Fruit fly (Drosophila melanogaster) whole organism, prepupa: Measurements from ENCODE around the gene Or65c.

Source experiments
- Blimp-1 ChIP-seq: fragments of 200-800 bp; sonication (Bioruptor generic); optimal IDR thresholded peaks from 3 replicates; lab custom pipeline; 2017; ENCODE audit warnings: missing biosample characterization, missing genetic modification characterization, mild to moderate bottlenecking, moderate library complexity, missing genetic modification reagents
- CG10631 ChIP-seq: fragments of 200-800 bp; sonication (Bioruptor generic); optimal IDR thresholded peaks from 2 replicates; lab custom pipeline; 2016; ENCODE audit warnings: missing biosample characterization, missing genetic modification characterization
- CG10669 ChIP-seq: fragments of 200-800 bp; sonication (Bioruptor generic); optimal IDR thresholded peaks from 3 replicates; lab custom pipeline; 2018; ENCODE audit warnings: missing biosample characterization, mild to moderate bottlenecking, missing genetic modification characterization, moderate library complexity
- CG11294 ChIP-seq: fragments of 200-800 bp; sonication (Bioruptor generic); IDR thresholded peaks from 2 replicates; pipeline ENCODE4 v1.3.6; 2022; ENCODE audit warnings: missing biosample characterization, missing genetic modification characterization
- CG11762 ChIP-seq: fragments of 200-800 bp; sonication (Bioruptor generic); optimal IDR thresholded peaks from 3 replicates; lab custom pipeline; 2016; ENCODE audit warnings: missing biosample characterization, missing genetic modification characterization; ENCODE audit not compliant: insufficient read depth
- CG11902 ChIP-seq: fragments of 200-800 bp; sonication (Bioruptor generic); optimal IDR thresholded peaks from 3 replicates; lab custom pipeline; 2016; ENCODE audit warnings: missing biosample characterization, missing genetic modification characterization
- CG15336 ChIP-seq: fragments of 200-800 bp; sonication (Bioruptor generic); IDR thresholded peaks from 2 replicates; pipeline ENCODE4 v1.3.6; 2022; ENCODE audit warnings: missing biosample characterization, missing genetic modification characterization
- CG1621 ChIP-seq: fragments of 200-800 bp; sonication (Bioruptor generic); optimal IDR thresholded peaks from 3 replicates; lab custom pipeline; 2018; ENCODE audit warnings: missing biosample characterization, mild to moderate bottlenecking, missing genetic modification characterization
- CG16779 ChIP-seq: fragments of 200-800 bp; sonication (Bioruptor generic); optimal IDR thresholded peaks from 3 replicates; lab custom pipeline; 2017; ENCODE audit warnings: missing biosample characterization, mild to moderate bottlenecking, missing genetic modification characterization
- CG3032 ChIP-seq: fragments of 200-800 bp; optimal IDR thresholded peaks from 2 replicates; lab custom pipeline; 2019; ENCODE audit warnings: missing biosample characterization, mild to moderate bottlenecking, missing genetic modification characterization, moderate library complexity
- CG32006 ChIP-seq: fragments of 200-800 bp; sonication (Bioruptor generic); optimal IDR thresholded peaks from 3 replicates; lab custom pipeline; 2017; ENCODE audit warnings: missing biosample characterization, mild to moderate bottlenecking, missing genetic modification characterization
- CG34406 ChIP-seq: fragments of 200-800 bp; sonication (Bioruptor generic); optimal IDR thresholded peaks from 3 replicates; lab custom pipeline; 2016; ENCODE audit warnings: missing biosample characterization, missing genetic modification characterization
- CG3919 ChIP-seq: fragments of 200-800 bp; sonication (Bioruptor generic); optimal IDR thresholded peaks from 3 replicates; lab custom pipeline; 2016; ENCODE audit warnings: missing biosample characterization, missing genetic modification characterization
- CG4318 ChIP-seq: fragments of 200-800 bp; sonication (Bioruptor generic); optimal IDR thresholded peaks from 3 replicates; lab custom pipeline; 2017; ENCODE audit warnings: missing biosample characterization, mild to moderate bottlenecking, missing genetic modification characterization
- CG6163 ChIP-seq: fragments of 200-800 bp; sonication (Bioruptor generic); IDR thresholded peaks from 3 replicates; pipeline ENCODE4 v1.3.6; 2022; ENCODE audit warnings: missing biosample characterization, missing genetic modification characterization
- CG6792 ChIP-seq: fragments of 200-800 bp; sonication (Bioruptor generic); optimal IDR thresholded peaks from 3 replicates; lab custom pipeline; 2016; ENCODE audit warnings: missing biosample characterization, missing genetic modification characterization
- CG6808 ChIP-seq: fragments of 200-800 bp; sonication (Bioruptor generic); optimal IDR thresholded peaks from 3 replicates; lab custom pipeline; 2017; ENCODE audit warnings: missing biosample characterization, missing genetic modification characterization, mild to moderate bottlenecking, moderate library complexity, missing genetic modification reagents
- CG8119 ChIP-seq: fragments of 200-800 bp; sonication (Bioruptor generic); IDR thresholded peaks from 3 replicates; pipeline ENCODE4 v1.3.6; 2022; ENCODE audit warnings: missing biosample characterization, missing genetic modification characterization
- CG8319 ChIP-seq: fragments of 200-800 bp; sonication (Bioruptor generic); optimal IDR thresholded peaks from 3 replicates; lab custom pipeline; 2016; ENCODE audit warnings: missing biosample characterization, missing genetic modification characterization
- CG8632 ChIP-seq: fragments of 200-800 bp; sonication (Bioruptor generic); optimal IDR thresholded peaks from 3 replicates; lab custom pipeline; 2016; ENCODE audit warnings: missing biosample characterization, missing genetic modification characterization
- CG9139 ChIP-seq: fragments of 200-800 bp; sonication (Bioruptor generic); optimal IDR thresholded peaks from 3 replicates; lab custom pipeline; 2017; ENCODE audit warnings: missing biosample characterization, mild to moderate bottlenecking, missing genetic modification characterization
- Eip75B ChIP-seq: fragments of 200-800 bp; sonication (Bioruptor generic); optimal IDR thresholded peaks from 3 replicates; lab custom pipeline; 2016; ENCODE audit warnings: missing biosample characterization, missing genetic modification characterization
- Eip78C ChIP-seq: fragments of 200-800 bp; sonication (Bioruptor generic); peaks from one replicate; lab custom pipeline; 2016; ENCODE audit warnings: missing biosample characterization, missing genetic modification characterization
- Ets21C ChIP-seq: fragments of 200-800 bp; sonication (Bioruptor generic); optimal IDR thresholded peaks from 3 replicates; lab custom pipeline; 2016; ENCODE audit warnings: missing biosample characterization, missing genetic modification characterization
- Ets96B ChIP-seq: fragments of 200-800 bp; optimal IDR thresholded peaks from 2 replicates; lab custom pipeline; 2019; ENCODE audit warnings: missing biosample characterization, mild to moderate bottlenecking, missing genetic modification characterization, moderate library complexity
- Gug ChIP-seq: fragments of 200-800 bp; sonication (Bioruptor generic); IDR thresholded peaks from 2 replicates; pipeline ENCODE4 v1.3.6; 2022; ENCODE audit warnings: missing biosample characterization, missing genetic modification characterization
- Hr38 ChIP-seq: sonication (Bioruptor generic); optimal IDR thresholded peaks from 2 replicates; lab custom pipeline; 2016; ENCODE audit warnings: missing biosample characterization, missing genetic modification characterization
- Hr39 ChIP-seq: fragments of 200-800 bp; sonication (Bioruptor generic); optimal IDR thresholded peaks from 2 replicates; lab custom pipeline; 2016; ENCODE audit warnings: missing biosample characterization, missing genetic modification characterization
- Hr4 ChIP-seq: fragments of 200-800 bp; sonication (Bioruptor generic); optimal IDR thresholded peaks from 3 replicates; lab custom pipeline; 2016; ENCODE audit warnings: missing biosample characterization, missing genetic modification characterization
- Met ChIP-seq: fragments of 200-800 bp; sonication (Bioruptor generic); optimal IDR thresholded peaks from 3 replicates; lab custom pipeline; 2016; ENCODE audit warnings: missing biosample characterization, missing genetic modification characterization
- OdsH ChIP-seq: fragments of 200-800 bp; sonication (Bioruptor generic); optimal IDR thresholded peaks from 3 replicates; lab custom pipeline; 2016; ENCODE audit warnings: missing biosample characterization, missing genetic modification characterization
- Sox102F ChIP-seq: fragments of 200-800 bp; sonication (Bioruptor generic); optimal IDR thresholded peaks from 2 replicates; lab custom pipeline; 2016; ENCODE audit warnings: missing biosample characterization, mild to moderate bottlenecking, missing genetic modification characterization
- Sox14 ChIP-seq: fragments of 200-800 bp; sonication (Bioruptor generic); optimal IDR thresholded peaks from 3 replicates; lab custom pipeline; 2016; ENCODE audit warnings: missing biosample characterization, missing genetic modification characterization
- Sox15 ChIP-seq: fragments of 200-800 bp; sonication (Bioruptor generic); optimal IDR thresholded peaks from 3 replicates; lab custom pipeline; 2016; ENCODE audit warnings: missing biosample characterization, missing genetic modification characterization
- acj6 ChIP-seq: fragments of 200-800 bp; sonication (Bioruptor generic); optimal IDR thresholded peaks from 3 replicates; lab custom pipeline; 2016; ENCODE audit warnings: missing biosample characterization, missing genetic modification characterization
- cyc ChIP-seq: fragments of 200-800 bp; sonication (Bioruptor generic); optimal IDR thresholded peaks from 3 replicates; lab custom pipeline; 2016; ENCODE audit warnings: missing biosample characterization, missing genetic modification characterization
- dac ChIP-seq: fragments of 200-800 bp; sonication (Bioruptor generic); optimal IDR thresholded peaks from 2 replicates; lab custom pipeline; 2017; ENCODE audit warnings: missing biosample characterization, mild to moderate bottlenecking, missing genetic modification characterization
- dsx ChIP-seq: fragments of 200-800 bp; optimal IDR thresholded peaks from 3 replicates; lab custom pipeline; 2019; ENCODE audit warnings: missing biosample characterization, mild to moderate bottlenecking, missing genetic modification characterization, moderate library complexity; ENCODE audit not compliant: poor library complexity, severe bottlenecking
- esn ChIP-seq: fragments of 200-800 bp; sonication (Bioruptor generic); optimal IDR thresholded peaks from 2 replicates; lab custom pipeline; 2016; ENCODE audit warnings: missing biosample characterization, mild to moderate bottlenecking, missing genetic modification characterization, moderate library complexity
- fd59A ChIP-seq: fragments of 200-800 bp; sonication (Bioruptor generic); optimal IDR thresholded peaks from 2 replicates; lab custom pipeline; 2017; ENCODE audit warnings: missing biosample characterization, mild to moderate bottlenecking, missing genetic modification characterization, missing genetic modification reagents
- fkh ChIP-seq: fragments of 200-800 bp; sonication (Bioruptor generic); optimal IDR thresholded peaks from 3 replicates; lab custom pipeline; 2017; ENCODE audit warnings: missing biosample characterization, mild to moderate bottlenecking, missing genetic modification characterization, moderate library complexity
- net ChIP-seq: fragments of 200-800 bp; sonication (Bioruptor generic); optimal IDR thresholded peaks from 3 replicates; lab custom pipeline; 2016; ENCODE audit warnings: missing biosample characterization, missing genetic modification characterization
- pdm3 ChIP-seq: fragments of 200-800 bp; sonication (Bioruptor generic); optimal IDR thresholded peaks from 3 replicates; lab custom pipeline; 2016; ENCODE audit warnings: missing biosample characterization, missing genetic modification characterization
- salr ChIP-seq, 2 experiments: fragments of 200-800 bp; sonication (Bioruptor generic); optimal IDR thresholded peaks; 3 replicates each; lab custom pipeline; 2016 to 2018; ENCODE audit warnings: missing biosample characterization in 2 of 2, missing genetic modification characterization in 2 of 2, mild to moderate bottlenecking in 1 of 2
- spab ChIP-seq: fragments of 200-800 bp; sonication (Bioruptor generic); optimal IDR thresholded peaks from 2 replicates; lab custom pipeline; 2017; ENCODE audit warnings: missing biosample characterization, mild to moderate bottlenecking, missing genetic modification characterization, missing genetic modification reagents
- svp ChIP-seq: fragments of 200-800 bp; sonication (Bioruptor generic); peaks from one replicate; lab custom pipeline; 2016; ENCODE audit warnings: missing biosample characterization, missing genetic modification characterization
- topi ChIP-seq: fragments of 200-800 bp; sonication (Bioruptor generic); optimal IDR thresholded peaks from 3 replicates; lab custom pipeline; 2016; ENCODE audit warnings: missing biosample characterization, missing genetic modification characterization
- vri ChIP-seq: fragments of 200-800 bp; sonication (Bioruptor generic); optimal IDR thresholded peaks from 3 replicates; lab custom pipeline; 2016; ENCODE audit warnings: missing biosample characterization, mild to moderate bottlenecking, missing genetic modification characterization

Or65c gene

DNA sequence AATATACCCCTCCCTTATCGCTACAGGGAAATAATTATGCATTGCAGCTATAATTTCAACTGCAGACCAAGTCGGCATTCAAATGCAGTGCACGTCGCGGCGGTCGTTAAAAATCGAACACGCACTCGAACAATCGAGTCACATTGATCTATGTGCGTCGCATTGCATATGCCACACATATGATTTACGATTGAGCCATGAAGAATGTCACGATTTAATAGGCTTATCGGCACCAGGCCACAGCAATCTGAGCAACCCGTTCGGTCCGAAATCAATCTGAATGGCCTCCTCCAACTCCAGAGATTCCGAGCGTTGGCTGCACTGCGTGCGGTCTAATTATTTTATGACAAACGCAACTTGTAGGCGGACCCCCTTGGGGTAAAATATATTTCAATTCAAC, 16.9 kb upstream of the Or65c start:
- TF ChIP-seq CG1621 (no peak), dsx (GFP tag; lab: Kevin White, UChicago) (no peak), CG6163 (GFP tag; lab: Robert Waterston, UW) (no peak), cyc (GFP tag; lab: Kevin White, UChicago) (no peak), CG10631 (no peak), fd59A (GFP tag; lab: Kevin White, UChicago) (no peak), esn (GFP tag; lab: Kevin White, UChicago) (no peak), CG10669 (GFP tag; lab: Kevin White, UChicago) (no peak), Blimp-1 (GFP tag; lab: Kevin White, UChicago) (no peak)
- TF ChIP-seq, all 60 proteins: peak for 0

DNA sequence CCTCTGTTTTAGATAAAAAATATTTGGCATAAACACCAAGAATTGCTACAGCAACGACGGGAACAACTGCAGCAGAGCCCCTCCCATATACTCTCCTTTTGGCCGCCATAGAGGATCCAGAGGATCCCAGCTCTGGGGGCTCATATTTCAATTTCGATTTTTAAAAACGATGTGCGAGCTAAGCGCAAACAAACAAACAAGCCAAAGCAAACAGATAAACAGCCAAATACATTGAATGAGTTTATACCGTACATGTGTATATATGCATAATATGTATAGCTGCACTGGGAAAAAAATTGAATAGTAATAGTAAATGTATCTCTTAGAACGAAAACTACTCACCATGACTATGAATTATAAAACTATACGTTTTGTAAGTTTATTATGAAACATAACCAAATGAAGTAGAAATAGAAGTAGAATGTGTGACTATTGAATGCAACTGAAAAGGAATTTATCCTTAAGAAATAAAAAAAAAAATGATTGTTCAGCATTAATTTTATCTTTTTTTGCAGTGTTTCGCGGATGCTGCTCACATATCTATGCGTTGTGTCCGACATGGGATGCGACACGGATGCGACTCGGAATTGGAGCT, 15.3 kb upstream of the Or65c start:
- TF ChIP-seq Gug (GFP tag; lab: Robert Waterston, UW) = no peak
- TF ChIP-seq CG11294 (GFP tag; lab: Robert Waterston, UW) = no peak
- TF ChIP-seq spab (GFP tag; lab: Kevin White, UChicago) = peak; percentile 2
- no peak for TF ChIP-seq CG16779 (tag; lab: Kevin White, UChicago)
- no peak for TF ChIP-seq fd59A (GFP tag; lab: Kevin White, UChicago)
- no peak for TF ChIP-seq vri (GFP tag; lab: Kevin White, UChicago)
- TF ChIP-seq Hr39 (GFP tag; lab: Kevin White, UChicago) = no peak
- TF ChIP-seq topi (GFP tag; lab: Kevin White, UChicago) = peak; percentile 63
- TF ChIP-seq CG34406 = no peak
- no peak for TF ChIP-seq Hr38 (GFP tag; lab: Kevin White, UChicago)
- TF ChIP-seq Sox15 (GFP tag; lab: Kevin White, UChicago) = no peak
- 0 out of 3 replicates have a peak, but pooled peaks have one; percentile 26 for TF ChIP-seq CG6163 (GFP tag; lab: Robert Waterston, UW)
- TF ChIP-seq fkh (GFP tag; lab: Kevin White, UChicago) = no peak
- peak; percentile 20 for TF ChIP-seq dsx (GFP tag; lab: Kevin White, UChicago)
- peak; percentile 42 for TF ChIP-seq Ets96B (tag; lab: Kevin White, UChicago)
- TF ChIP-seq CG6792 (GFP tag; lab: Kevin White, UChicago) = no peak
- TF ChIP-seq CG8119 (GFP tag; lab: Robert Waterston, UW) = no peak
- no peak for TF ChIP-seq CG4318
- TF ChIP-seq CG3032 (tag; lab: Kevin White, UChicago) = peak; percentile 3
- TF ChIP-seq CG8319 (GFP tag; lab: Kevin White, UChicago) = no peak
- peak; percentile 21 for TF ChIP-seq pdm3 (GFP tag; lab: Kevin White, UChicago)
- TF ChIP-seq CG8632 = no peak
- no peak for TF ChIP-seq net (GFP tag; lab: Kevin White, UChicago)
- TF ChIP-seq Eip75B (GFP tag; lab: Kevin White, UChicago) = peak; percentile 5
- no peak for TF ChIP-seq Hr4 (GFP tag; lab: Kevin White, UChicago)
- TF ChIP-seq Met (GFP tag; lab: Kevin White, UChicago) = peak; percentile 7
- no peak for TF ChIP-seq Sox102F (GFP tag; lab: Kevin White, UChicago)
- no peak for TF ChIP-seq CG9139 (GFP tag; lab: Kevin White, UChicago)
- no peak for TF ChIP-seq Blimp-1 (GFP tag; lab: Kevin White, UChicago)
- no peak for TF ChIP-seq CG11902 (GFP tag; lab: Kevin White, UChicago)
- TF ChIP-seq CG32006 = peak; percentile 26
- TF ChIP-seq acj6 (GFP tag; lab: Kevin White, UChicago) = no peak
- no peak for TF ChIP-seq CG1621
- no peak for TF ChIP-seq dac (GFP tag; lab: Kevin White, UChicago)
- TF ChIP-seq CG11762 = peak; percentile 30
- no peak for TF ChIP-seq CG6808 (GFP tag; lab: Kevin White, UChicago)
- TF ChIP-seq Eip78C = peak; percentile 90
- TF ChIP-seq svp (GFP tag; lab: Kevin White, UChicago) = peak; percentile 85
- peak; percentile 46 for TF ChIP-seq CG3919 (GFP tag; lab: Kevin White, UChicago)
- no peak for TF ChIP-seq salr (GFP tag; optimal IDR thresholded peaks at IDR 0.05; lab: Kevin White, UChicago)
- TF ChIP-seq Ets21C (GFP tag; lab: Kevin White, UChicago) = no peak
- TF ChIP-seq CG10669 (GFP tag; lab: Kevin White, UChicago) = peak; percentile 35
- no peak for TF ChIP-seq Sox14 (GFP tag; lab: Kevin White, UChicago)
- no peak for TF ChIP-seq CG15336 (GFP tag; lab: Robert Waterston, UW)
- TF ChIP-seq esn (GFP tag; lab: Kevin White, UChicago) = peak; percentile 33
- peak; percentile 3 for TF ChIP-seq OdsH (GFP tag; lab: Kevin White, UChicago)
- TF ChIP-seq cyc (GFP tag; lab: Kevin White, UChicago) = peak; percentile 41
